Fruit fly (Drosophila melanogaster): ENCODE measurements around the gene ush.

Gene ush

DNA sequence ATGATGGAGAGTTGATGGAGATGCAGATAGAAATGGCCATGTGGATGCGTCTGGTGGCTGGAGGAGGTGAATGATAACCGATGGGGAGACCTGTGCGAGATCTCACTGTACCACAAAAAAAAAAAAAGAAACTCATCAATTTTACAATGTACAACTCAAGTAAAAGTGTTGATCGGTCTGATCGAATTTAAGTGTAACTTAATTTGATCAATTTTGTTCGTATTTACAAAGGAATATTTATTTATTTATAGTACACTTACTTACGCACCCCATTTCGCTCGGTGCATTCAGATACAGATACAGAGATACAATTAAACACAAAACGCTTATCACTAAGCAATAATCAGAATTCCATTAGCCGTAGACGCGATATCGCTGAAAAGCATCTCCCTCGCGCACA lies 46.7 kb downstream of the ush start (continued):
- peak; percentile 59; the same call in 2 of the 3 replicates for TF ChIP-seq ci (GFP tag; IDR thresholded peaks at IDR 0.05)
- peak; percentile 16 for TF ChIP-seq CG17385 (GFP tag; optimal IDR thresholded peaks at IDR 0.05)
- no peak; the same call in 2 of the 3 replicates for TF ChIP-seq so (GFP tag; IDR thresholded peaks at IDR 0.05)
- TF ChIP-seq danr (GFP tag; IDR thresholded peaks at IDR 0.05), result 0 out of 2 replicates have a peak, but pooled peaks have one; percentile 20
- peak; percentile 35 for TF ChIP-seq Bteb2 (GFP tag; optimal IDR thresholded peaks at IDR 0.05)
- TF ChIP-seq NFAT (GFP tag; IDR thresholded peaks at IDR 0.05), result no peak
- TF ChIP-seq org-1 (GFP tag; optimal IDR thresholded peaks at IDR 0.05), result peak; percentile 22
- no peak for TF ChIP-seq CG13894 (tag; optimal IDR thresholded peaks at IDR 0.05)
- no peak for TF ChIP-seq CG1647 (GFP tag; optimal IDR thresholded peaks at IDR 0.05)
- no peak for TF ChIP-seq CG3847 (GFP tag; IDR thresholded peaks at IDR 0.05)
- TF ChIP-seq CG12659 (GFP tag; optimal IDR thresholded peaks at IDR 0.05), result peak; percentile 28
- TF ChIP-seq Side (GFP tag; optimal IDR thresholded peaks at IDR 0.05), result no peak
- TF ChIP-seq CG8944 (GFP tag; optimal IDR thresholded peaks at IDR 0.05), result peak; percentile 4
- peak in 1 of 2 experiments; percentile 39 for TF ChIP-seq Hr51 (GFP tag; optimal IDR thresholded peaks at IDR 0.05)
- no peak for TF ChIP-seq CG15514 (GFP tag; optimal IDR thresholded peaks at IDR 0.05)
- TF ChIP-seq Dad (GFP tag; optimal IDR thresholded peaks at IDR 0.05), result no peak
- peak; percentile 40; the same call in 1 of the 2 replicates for TF ChIP-seq GATAe (GFP tag; conservative IDR thresholded peaks at IDR 0.05)
- no peak for TF ChIP-seq CG1792 (GFP tag; optimal IDR thresholded peaks at IDR 0.05)
- TF ChIP-seq Fer2 (tag; optimal IDR thresholded peaks at IDR 0.05), result no peak
- TF ChIP-seq CG12071 (GFP tag; optimal IDR thresholded peaks at IDR 0.05), result no peak
- TF ChIP-seq ab (GFP tag; optimal IDR thresholded peaks at IDR 0.05), result no peak
- TF ChIP-seq Awh (GFP tag; IDR thresholded peaks at IDR 0.05), result peak; percentile 73
- TF ChIP-seq vvl (GFP tag; IDR thresholded peaks at IDR 0.05), result peak; percentile 61
- TF ChIP-seq CG3281 (GFP tag; optimal IDR thresholded peaks at IDR 0.05), result no peak
- no peak for TF ChIP-seq fd3F (GFP tag; optimal IDR thresholded peaks at IDR 0.05)
- TF ChIP-seq CG3838 (GFP tag; optimal IDR thresholded peaks at IDR 0.05), result no peak
- TF ChIP-seq amos (GFP tag; IDR thresholded peaks at IDR 0.05; ENCODE audit: partially characterized antibody), result no peak
- TF ChIP-seq dm (GFP tag; optimal IDR thresholded peaks at IDR 0.05), result no peak
- TF ChIP-seq CG4424 (GFP tag; optimal IDR thresholded peaks at IDR 0.05), result peak; percentile 70
- no peak for TF ChIP-seq CG34224 (GFP tag; IDR thresholded peaks at IDR 0.05; ENCODE audit: partially characterized antibody)
- peak; percentile 13 for TF ChIP-seq CG17802 (tag; optimal IDR thresholded peaks at IDR 0.05)
- TF ChIP-seq hb (GFP tag; IDR thresholded peaks at IDR 0.05; ENCODE audit: partially characterized antibody), result no peak
- TF ChIP-seq crp (GFP tag; optimal IDR thresholded peaks at IDR 0.05), result no peak
- no peak for TF ChIP-seq CG12155 (GFP tag; optimal IDR thresholded peaks at IDR 0.05)
- TF ChIP-seq Bgb (GFP tag; IDR thresholded peaks at IDR 0.05; ENCODE audit: partially characterized antibody), result no peak
- peak; percentile 32 for TF ChIP-seq CG9437 (GFP tag; optimal IDR thresholded peaks at IDR 0.05)
- TF ChIP-seq CG14441 (GFP tag; IDR thresholded peaks at IDR 0.05), result peak; percentile 54; the same call in 1 of the 2 replicates
- TF ChIP-seq CG9817 (tag; optimal IDR thresholded peaks at IDR 0.05), result no peak
- TF ChIP-seq esg (GFP tag; conservative IDR thresholded peaks at IDR 0.05), result peak; percentile 50; the same call in 1 of the 2 replicates
- TF ChIP-seq CG2875 (GFP tag; optimal IDR thresholded peaks at IDR 0.05), result peak; percentile 55
- TF ChIP-seq pzg (GFP tag; optimal IDR thresholded peaks at IDR 0.05), result no peak
- TF ChIP-seq Gug (GFP tag; IDR thresholded peaks at IDR 0.05), result peak; percentile 37; the same call in 1 of the 4 replicates
- peak; percentile 2 for TF ChIP-seq CG2116 (GFP tag; optimal IDR thresholded peaks at IDR 0.05)
- no peak; the same call in 1 of the 2 replicates for TF ChIP-seq Ravus (GFP tag; IDR thresholded peaks at IDR 0.05)
- no peak for TF ChIP-seq wor (GFP tag; IDR thresholded peaks at IDR 0.05)
- TF ChIP-seq nerfin-2 (GFP tag; IDR thresholded peaks at IDR 0.05; ENCODE audit: partially characterized antibody), result no peak
- TF ChIP-seq CG17359 (tag; optimal IDR thresholded peaks at IDR 0.05), result peak; percentile 27
- no peak for TF ChIP-seq CG11085 (GFP tag; IDR thresholded peaks at IDR 0.05)
- no peak for TF ChIP-seq CG18599 (GFP tag; optimal IDR thresholded peaks at IDR 0.05)
- peak; percentile 38 for TF ChIP-seq tin (GFP tag; optimal IDR thresholded peaks at IDR 0.05)

Measured in whole organism, embryonic.